Fruit fly (Drosophila melanogaster) whole organism, embryonic: Measurements from ENCODE around the gene CG11695.
A peak's percentile ranks its signal among the peaks of the same experiment; 100 is the strongest.

ENCODE experiments used
- Aef1 ChIP-seq: fragments of 200-800 bp; sonication (Bioruptor generic); IDR thresholded peaks from 3 replicates; pipeline ENCODE4 v1.3.6; 2022; ENCODE audit warnings: missing biosample characterization, missing genetic modification characterization
- Atf-2 ChIP-seq: fragments of 200-800 bp; sonication (Bioruptor generic); optimal IDR thresholded peaks from 2 replicates; lab custom pipeline; 2016; ENCODE audit warnings: missing biosample characterization, missing genetic modification characterization
- Bgb ChIP-seq: fragments of 200-800 bp; sonication (Bioruptor generic); IDR thresholded peaks from 2 replicates; pipeline ENCODE4 v1.3.6; 2022; ENCODE audit warnings: missing biosample characterization, missing genetic modification characterization; ENCODE audit not compliant: partially characterized antibody
- CG10267 ChIP-seq: fragments of 200-800 bp; sonication (Bioruptor generic); optimal IDR thresholded peaks from 2 replicates; lab custom pipeline; 2018; ENCODE audit warnings: missing biosample characterization, mild to moderate bottlenecking, missing genetic modification characterization, moderate library complexity
- CG1233 ChIP-seq: fragments of 200-800 bp; sonication (Bioruptor generic); optimal IDR thresholded peaks from 4 replicates; lab custom pipeline; 2018; ENCODE audit warnings: missing biosample characterization, mild to moderate bottlenecking, missing genetic modification characterization
- CG13775 ChIP-seq: fragments of 200-800 bp; sonication (Bioruptor generic); optimal IDR thresholded peaks from 3 replicates; lab custom pipeline; 2017; ENCODE audit warnings: missing biosample characterization, mild to moderate bottlenecking, missing genetic modification characterization
- CG14860 ChIP-seq: fragments of 200-800 bp; sonication (Bioruptor generic); IDR thresholded peaks from 3 replicates; pipeline ENCODE4 v1.3.6; 2022; ENCODE audit warnings: missing biosample characterization, missing genetic modification characterization; ENCODE audit not compliant: partially characterized antibody
- CG15269 ChIP-seq: fragments of 200-800 bp; sonication (Bioruptor generic); optimal IDR thresholded peaks from 2 replicates; lab custom pipeline; 2018; ENCODE audit warnings: missing biosample characterization, mild to moderate bottlenecking, missing genetic modification characterization, moderate library complexity
- CG17359 ChIP-seq: fragments of 200-800 bp; sonication (Bioruptor generic); optimal IDR thresholded peaks from 3 replicates; lab custom pipeline; 2018; ENCODE audit warnings: missing biosample characterization, mild to moderate bottlenecking, missing genetic modification characterization, moderate library complexity
- CG17612 ChIP-seq: fragments of 200-800 bp; sonication (Bioruptor generic); IDR thresholded peaks from 2 replicates; pipeline ENCODE4 v1.3.6; 2022; ENCODE audit warnings: missing biosample characterization, missing genetic modification characterization
- CG17829 ChIP-seq: fragments of 200-800 bp; optimal IDR thresholded peaks from 2 replicates; lab custom pipeline; 2019; ENCODE audit warnings: missing biosample characterization, mild to moderate bottlenecking, missing genetic modification characterization, moderate library complexity
- CG31224 ChIP-seq: fragments of 200-800 bp; sonication (Bioruptor generic); IDR thresholded peaks from 2 replicates; pipeline ENCODE4 v1.3.6; 2022; ENCODE audit warnings: missing biosample characterization, missing genetic modification characterization
- CG32532 ChIP-seq: fragments of 200-800 bp; sonication (Bioruptor generic); IDR thresholded peaks from 2 replicates; pipeline ENCODE4 v1.3.6; 2022; ENCODE audit warnings: missing biosample characterization, missing genetic modification characterization
- CG42726 ChIP-seq: fragments of 200-800 bp; sonication (Bioruptor generic); IDR thresholded peaks from 2 replicates; pipeline ENCODE4 v1.3.6; 2022; ENCODE audit warnings: missing biosample characterization, missing genetic modification characterization; ENCODE audit not compliant: partially characterized antibody
- CG4404 ChIP-seq: fragments of 200-800 bp; sonication (Bioruptor generic); IDR thresholded peaks from 2 replicates; pipeline ENCODE4 v1.3.6; 2022; ENCODE audit warnings: missing biosample characterization, missing genetic modification characterization
- CG6791 ChIP-seq: fragments of 200-800 bp; sonication (Bioruptor generic); IDR thresholded peaks from 3 replicates; pipeline ENCODE4 v1.3.6; 2022; ENCODE audit warnings: missing biosample characterization, missing genetic modification characterization; ENCODE audit not compliant: partially characterized antibody
- CG8290 ChIP-seq, 3 experiments: fragments of 200-800 bp; sonication (Bioruptor generic); optimal IDR thresholded peaks; 2 replicates each; lab custom pipeline; 2016 to 2019; ENCODE audit warnings: missing biosample characterization in 3 of 3, missing genetic modification characterization in 3 of 3, mild to moderate bottlenecking in 2 of 3, moderate library complexity in 1 of 3
- CG8924 ChIP-seq: fragments of 200-800 bp; optimal IDR thresholded peaks from 3 replicates; lab custom pipeline; 2019; ENCODE audit warnings: missing biosample characterization, mild to moderate bottlenecking, missing genetic modification characterization, moderate library complexity
- CG8944 ChIP-seq: fragments of 200-800 bp; sonication (Bioruptor generic); optimal IDR thresholded peaks from 3 replicates; lab custom pipeline; 2016; ENCODE audit warnings: missing biosample characterization, missing genetic modification characterization
- Eip74EF ChIP-seq, 2 experiments: fragments of 200-800 bp in 1 of 2; fragments of >200 bp in 1 of 2; sonication (Bioruptor generic) in 1 of 2; optimal IDR thresholded peaks; 2 replicates each; lab custom pipeline; 2017 to 2019; ENCODE audit warnings: missing biosample characterization in 2 of 2, missing genetic modification characterization in 2 of 2, mild to moderate bottlenecking in 1 of 2, moderate library complexity in 1 of 2
- HLH4C ChIP-seq: fragments of 200-800 bp; sonication (Bioruptor generic); IDR thresholded peaks from 3 replicates; pipeline ENCODE4 v1.3.6; 2022; ENCODE audit warnings: missing biosample characterization, missing genetic modification characterization; ENCODE audit not compliant: partially characterized antibody
- Hr39 ChIP-seq: fragments of >200 bp; optimal IDR thresholded peaks from 2 replicates; lab custom pipeline; 2017
- Med ChIP-seq: fragments of 200-800 bp; sonication (Bioruptor generic); peaks from one replicate; lab custom pipeline; 2016; ENCODE audit warnings: missing biosample characterization, missing genetic modification characterization, mild to moderate bottlenecking, inconsistent platforms, moderate library complexity
- Optix ChIP-seq: fragments of 200-800 bp; sonication (Bioruptor generic); IDR thresholded peaks from 3 replicates; pipeline ENCODE4 v1.3.6; 2022; ENCODE audit warnings: missing biosample characterization, missing genetic modification characterization
- Scr ChIP-seq: fragments of 200-800 bp; sonication (Bioruptor generic); IDR thresholded peaks from 2 replicates; pipeline ENCODE4 v1.3.6; 2022; ENCODE audit warnings: missing biosample characterization, missing genetic modification characterization; ENCODE audit not compliant: partially characterized antibody
- Sox102F ChIP-seq: fragments of 200-800 bp; sonication (Bioruptor generic); optimal IDR thresholded peaks from 2 replicates; lab custom pipeline; 2018; ENCODE audit warnings: missing biosample characterization, mild to moderate bottlenecking, missing genetic modification characterization, moderate library complexity
- YL-1 ChIP-seq: fragments of 200-800 bp; sonication (Bioruptor generic); optimal IDR thresholded peaks from 3 replicates; lab custom pipeline; 2017; ENCODE audit warnings: missing biosample characterization, mild to moderate bottlenecking, missing genetic modification characterization
- ato ChIP-seq: fragments of 200-800 bp; sonication (Bioruptor generic); IDR thresholded peaks from 2 replicates; pipeline ENCODE4 v1.3.6; 2022; ENCODE audit warnings: missing biosample characterization, missing genetic modification characterization; ENCODE audit not compliant: partially characterized antibody
- crp ChIP-seq, 2 experiments: fragments of 200-800 bp; sonication (Bioruptor generic); optimal IDR thresholded peaks; 2 replicates in 1 of 2; 3 replicates in 1 of 2; lab custom pipeline; 2017; ENCODE audit warnings: missing biosample characterization in 2 of 2, missing genetic modification characterization in 2 of 2, mild to moderate bottlenecking in 1 of 2, moderate library complexity in 1 of 2
- dm ChIP-seq: fragments of 200-800 bp; sonication (Bioruptor generic); optimal IDR thresholded peaks from 3 replicates; lab custom pipeline; 2016; ENCODE audit warnings: missing biosample characterization, missing genetic modification characterization
- dmrt11E ChIP-seq: fragments of 200-800 bp; sonication (Bioruptor generic); optimal IDR thresholded peaks from 3 replicates; lab custom pipeline; 2018; ENCODE audit warnings: missing biosample characterization, mild to moderate bottlenecking, missing genetic modification characterization, moderate library complexity
- dpn ChIP-seq, 2 experiments: fragments of 200-800 bp; sonication (Bioruptor generic); optimal IDR thresholded peaks; 3 replicates each; lab custom pipeline; 2016; ENCODE audit warnings: missing biosample characterization in 2 of 2, missing genetic modification characterization in 2 of 2
- gfzf ChIP-seq: fragments of 200-800 bp; sonication (Bioruptor generic); optimal IDR thresholded peaks from 2 replicates; lab custom pipeline; 2016; ENCODE audit warnings: missing biosample characterization, mild to moderate bottlenecking, missing genetic modification characterization, moderate library complexity
- h ChIP-seq: fragments of >200 bp; optimal IDR thresholded peaks from 2 replicates; lab custom pipeline; 2017
- hb ChIP-seq: fragments of 200-800 bp; sonication (Bioruptor generic); IDR thresholded peaks from 3 replicates; pipeline ENCODE4 v1.3.6; 2022; ENCODE audit warnings: missing biosample characterization, missing genetic modification characterization; ENCODE audit not compliant: partially characterized antibody
- hbn ChIP-seq: fragments of 200-800 bp; sonication (Bioruptor generic); IDR thresholded peaks from 2 replicates; pipeline ENCODE4 v1.3.6; 2022; ENCODE audit warnings: missing biosample characterization, missing genetic modification characterization; ENCODE audit not compliant: partially characterized antibody
- insv ChIP-seq, 2 experiments: fragments of 200-800 bp; sonication (Bioruptor generic); optimal IDR thresholded peaks; 3 replicates each; lab custom pipeline; 2016 to 2018; ENCODE audit warnings: missing biosample characterization in 2 of 2, missing genetic modification characterization in 2 of 2
- inv ChIP-seq: fragments of 200-800 bp; sonication (Bioruptor generic); IDR thresholded peaks from 2 replicates; pipeline ENCODE4 v1.3.6; 2022; ENCODE audit warnings: missing biosample characterization, missing genetic modification characterization; ENCODE audit not compliant: partially characterized antibody
- mld ChIP-seq: fragments of 200-800 bp; sonication (Bioruptor generic); IDR thresholded peaks from 3 replicates; pipeline ENCODE4 v1.3.6; 2022; ENCODE audit warnings: missing biosample characterization, missing genetic modification characterization; ENCODE audit not compliant: partially characterized antibody
- pfk ChIP-seq: fragments of 200-800 bp; sonication (Bioruptor generic); optimal IDR thresholded peaks from 2 replicates; lab custom pipeline; 2018; ENCODE audit warnings: missing biosample characterization, mild to moderate bottlenecking, missing genetic modification characterization, moderate library complexity
- pzg ChIP-seq: fragments of 200-800 bp; sonication (Bioruptor generic); optimal IDR thresholded peaks from 3 replicates; lab custom pipeline; 2018; ENCODE audit warnings: missing biosample characterization, mild to moderate bottlenecking, missing genetic modification characterization, moderate library complexity
- ro ChIP-seq: fragments of 200-800 bp; sonication (Bioruptor generic); IDR thresholded peaks from 2 replicates; pipeline ENCODE4 v1.3.6; 2022; ENCODE audit warnings: missing biosample characterization, missing genetic modification characterization
- shn ChIP-seq: fragments of 200-800 bp; sonication (Bioruptor generic); optimal IDR thresholded peaks from 3 replicates; lab custom pipeline; 2016; ENCODE audit warnings: missing biosample characterization, missing genetic modification characterization
- sna ChIP-seq: fragments of 200-800 bp; sonication (Bioruptor generic); IDR thresholded peaks from 2 replicates; pipeline ENCODE4 v1.3.6; 2022; ENCODE audit warnings: missing biosample characterization, missing genetic modification characterization; ENCODE audit not compliant: partially characterized antibody
- stwl ChIP-seq: fragments of 200-800 bp; sonication (Bioruptor generic); optimal IDR thresholded peaks from 3 replicates; lab custom pipeline; 2018; ENCODE audit warnings: missing biosample characterization, mild to moderate bottlenecking, missing genetic modification characterization, moderate library complexity
- tin ChIP-seq: fragments of 200-800 bp; sonication (Bioruptor generic); optimal IDR thresholded peaks from 3 replicates; lab custom pipeline; 2016; ENCODE audit warnings: missing biosample characterization, missing genetic modification characterization
- tll ChIP-seq, 2 experiments: fragments of 200-800 bp in 1 of 2; fragments of >200 bp in 1 of 2; sonication (Bioruptor generic) in 1 of 2; optimal IDR thresholded peaks; 2 replicates each; lab custom pipeline; 2017 to 2019; ENCODE audit warnings: missing biosample characterization in 2 of 2, missing genetic modification characterization in 2 of 2, mild to moderate bottlenecking in 1 of 2, moderate library complexity in 1 of 2
- vnd ChIP-seq: fragments of 200-800 bp; sonication (Bioruptor generic); IDR thresholded peaks from 3 replicates; pipeline ENCODE4 v1.3.6; 2022; ENCODE audit warnings: missing biosample characterization, missing genetic modification characterization; ENCODE audit not compliant: partially characterized antibody

The CG11695 gene

DNA sequence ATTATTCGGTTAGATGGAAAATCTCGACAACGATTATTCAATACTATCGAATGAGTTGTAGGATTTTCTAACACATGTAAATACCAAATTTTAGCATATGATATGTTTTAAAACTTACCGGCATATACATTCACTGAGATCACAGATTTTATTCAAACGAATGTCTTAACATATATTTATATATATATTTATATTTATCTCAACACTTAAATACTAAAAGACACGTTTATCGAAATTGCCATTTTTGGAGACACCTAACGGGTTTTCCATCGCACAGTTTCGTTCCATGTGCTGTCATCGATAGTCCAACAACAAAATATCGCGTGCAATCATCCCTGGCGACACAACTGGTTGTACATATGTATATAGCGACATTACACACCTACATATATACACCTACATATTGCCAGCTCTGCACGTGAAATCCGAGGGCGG is 35.0 kb downstream of the CG11695 start, which contains the start of the genes CG2247 and CG1703 (continued):
- TF ChIP-seq dpn (GFP tag; optimal IDR thresholded peaks at IDR 0.05; lab: Kevin White, UChicago) (no peak), shn (GFP tag; lab: Kevin White, UChicago) (no peak), stwl (tag; lab: Kevin White, UChicago) (peak; percentile 74), CG1233 (GFP tag; lab: Kevin White, UChicago) (no peak), CG17612 (no peak), insv (GFP tag; optimal IDR thresholded peaks at IDR 0.05; lab: Kevin White, UChicago) (peak in 1 of 2 experiments; percentile 45), crp (GFP tag; optimal IDR thresholded peaks at IDR 0.05; lab: Kevin White, UChicago) (peak in 1 of 2 experiments; percentile 49), CG8944 (GFP tag; lab: Kevin White, UChicago) (no peak), ro (GFP tag; lab: Robert Waterston, UW) (no peak), tin (no peak), CG6791 (GFP tag; lab: Robert Waterston, UW) (peak; percentile 72; the same call in 2 of the 3 replicates), Optix (GFP tag; lab: Robert Waterston, UW) (no peak), Sox102F (GFP tag; lab: Kevin White, UChicago) (no peak), CG32532 (GFP tag; lab: Robert Waterston, UW) (no peak), sna (GFP tag; lab: Robert Waterston, UW) (peak; percentile 71), Scr (GFP tag; lab: Robert Waterston, UW) (peak; percentile 90), ato (GFP tag; lab: Robert Waterston, UW) (0 out of 2 replicates have a peak, but pooled peaks have one; percentile 8), Eip74EF (GFP tag; optimal IDR thresholded peaks at IDR 0.05; lab: Kevin White, UChicago) (no peak), Atf-2 (GFP tag; lab: Kevin White, UChicago) (no peak), CG13775 (GFP tag; lab: Kevin White, UChicago) (peak; percentile 34), tll (GFP tag; optimal IDR thresholded peaks at IDR 0.05; lab: Kevin White, UChicago) (peak in 1 of 2 experiments; percentile 51), YL-1 (peak; percentile 40), gfzf (GFP tag; lab: Kevin White, UChicago) (peak; percentile 69), CG8290 (GFP tag; optimal IDR thresholded peaks at IDR 0.05; lab: Kevin White, UChicago) (peak; percentile 51), CG8290 (tag; optimal IDR thresholded peaks at IDR 0.05; lab: Kevin White, UChicago) (no peak), CG31224 (GFP tag; lab: Robert Waterston, UW) (no peak), Hr39 (lab: Kevin White, UChicago) (no peak), pfk (GFP tag; lab: Kevin White, UChicago) (peak; percentile 48), Med (GFP tag; lab: Kevin White, UChicago) (no peak), dm (peak; percentile 62), hbn (GFP tag; lab: Robert Waterston, UW) (peak; percentile 78), vnd (GFP tag; lab: Robert Waterston, UW) (peak; percentile 76), HLH4C (GFP tag; lab: Robert Waterston, UW) (peak; percentile 73; the same call in 2 of the 3 replicates), CG10267 (tag; lab: Kevin White, UChicago) (peak; percentile 80), CG17829 (tag; lab: Kevin White, UChicago) (peak; percentile 55), CG14860 (GFP tag; lab: Robert Waterston, UW) (peak; percentile 76), CG15269 (tag; lab: Kevin White, UChicago) (no peak), CG4404 (GFP tag; lab: Robert Waterston, UW) (no peak), pzg (GFP tag; lab: Kevin White, UChicago) (peak; percentile 78), h (lab: Kevin White, UChicago) (no peak), Aef1 (GFP tag; lab: Robert Waterston, UW) (peak; percentile 81), CG42726 (GFP tag; lab: Robert Waterston, UW) (peak; percentile 75), CG8924 (peak; percentile 54), hb (GFP tag; lab: Robert Waterston, UW) (peak; percentile 68; the same call in 2 of the 3 replicates), dmrt11E (tag; lab: Kevin White, UChicago) (peak; percentile 11), CG17359 (no peak), Bgb (peak; percentile 81), mld (GFP tag; lab: Robert Waterston, UW) (0 out of 3 replicates have a peak, but pooled peaks have one; percentile 44), inv (GFP tag; lab: Robert Waterston, UW) (peak; percentile 80)
